Worm (Caenorhabditis elegans) whole organism, L4/young adult: Measurements from ENCODE around the gene bre-5.

ENCODE experiments used
- W03F9.2 ChIP-seq: fragments of 150-350 bp; optimal IDR thresholded peaks from 2 replicates; lab custom pipeline; 2014; ENCODE audit warnings: missing biosample characterization, missing genetic modification characterization
- him-1 ChIP-seq: sonication (generic microtip); optimal IDR thresholded peaks from 2 replicates; lab custom pipeline; 2016; ENCODE audit warnings: missing genotype, missing genetic modification reagents, missing genetic modification characterization, missing compliant biosample characterization

DNA sequence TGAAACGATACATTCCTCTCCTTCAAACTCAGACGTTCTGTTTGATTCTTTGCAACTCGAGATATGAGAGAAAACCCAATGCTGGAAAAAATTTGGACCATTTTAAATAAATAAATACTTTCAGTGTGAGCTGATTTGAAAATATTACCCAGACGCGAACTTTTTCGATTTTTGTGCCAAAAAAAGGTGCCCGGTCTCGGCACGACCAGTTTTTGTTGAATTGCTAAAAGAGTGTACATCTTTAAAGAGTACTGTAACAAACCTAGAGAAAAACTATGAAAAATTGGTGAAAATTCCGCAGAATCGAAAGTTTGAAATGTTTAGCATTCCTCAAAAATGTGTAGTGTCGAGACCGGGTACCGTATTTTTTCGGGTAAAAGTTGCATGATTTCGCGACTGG is 10.2 kb upstream of the bre-5 start, which contains the start of gene K08E4.8:
- TF ChIP-seq him-1 (tag; lab: Kevin White, UChicago) (no peak), W03F9.2 (tag; lab: Kevin White, UChicago) (no peak)
